Fruit fly (Drosophila melanogaster) whole organism, prepupa: ENCODE results near the gene PNUTS.

Experiments
- CG8119 ChIP-seq: fragments of 200-800 bp; sonication (Bioruptor generic); IDR thresholded peaks from 3 replicates; pipeline ENCODE4 v1.3.6; 2022; ENCODE audit warnings: missing biosample characterization, missing genetic modification characterization
- CG8319 ChIP-seq: fragments of 200-800 bp; sonication (Bioruptor generic); optimal IDR thresholded peaks from 3 replicates; lab custom pipeline; 2016; ENCODE audit warnings: missing biosample characterization, missing genetic modification characterization
- Lpt ChIP-seq: fragments of 200-800 bp; sonication (Bioruptor generic); optimal IDR thresholded peaks from 3 replicates; lab custom pipeline; 2016; ENCODE audit warnings: missing biosample characterization, missing genetic modification characterization
- dsx ChIP-seq: fragments of 200-800 bp; optimal IDR thresholded peaks from 3 replicates; lab custom pipeline; 2019; ENCODE audit warnings: missing biosample characterization, mild to moderate bottlenecking, missing genetic modification characterization, moderate library complexity; ENCODE audit not compliant: poor library complexity, severe bottlenecking
- svp ChIP-seq: fragments of 200-800 bp; sonication (Bioruptor generic); peaks from one replicate; lab custom pipeline; 2016; ENCODE audit warnings: missing biosample characterization, missing genetic modification characterization

DNA sequence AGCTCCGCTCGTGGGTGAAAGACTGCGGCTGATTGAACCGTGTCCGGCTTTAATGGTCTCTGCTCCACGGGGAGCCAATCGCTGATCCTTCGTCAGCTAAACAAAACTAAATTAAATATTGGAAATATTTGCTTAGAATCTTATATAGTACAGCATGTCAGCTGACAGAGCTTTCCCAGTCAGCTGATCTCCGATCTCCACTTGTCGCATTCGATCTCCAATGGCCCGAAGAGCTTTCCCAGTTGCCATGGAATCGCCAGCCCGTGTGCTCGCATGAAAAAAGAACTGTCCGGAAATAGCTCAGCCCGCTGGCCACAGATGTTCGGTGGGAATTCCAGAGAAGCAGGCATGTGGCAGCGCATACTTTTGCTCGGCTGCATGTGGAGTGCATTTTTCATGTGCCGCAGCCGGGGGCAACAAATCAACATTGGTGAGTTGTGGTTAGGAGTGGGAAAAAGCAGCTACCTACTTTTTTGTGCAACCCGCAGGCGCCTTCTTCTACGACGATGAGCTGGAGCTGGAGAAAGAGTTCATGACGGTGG is 43.7 kb downstream of the PNUTS start, which contains the start of gene GluRIIC:
- TF ChIP-seq Lpt (GFP tag; lab: Kevin White, UChicago) = no peak
- TF ChIP-seq dsx (GFP tag; lab: Kevin White, UChicago) = no peak
- TF ChIP-seq CG8319 = no peak
- TF ChIP-seq svp (GFP tag; lab: Kevin White, UChicago) = no peak
- no peak for TF ChIP-seq CG8119
